Fruit fly (Drosophila melanogaster): ENCODE results near the gene Hmgcl.

Gene Hmgcl

dm6 chr2L:6967422-6968012, 7.3 kb downstream of the Hmgcl start, which contains the start of gene Sumo (continued):
- peak; percentile 31 for TF ChIP-seq Nf-YC (tag; optimal IDR thresholded peaks at IDR 0.05)
- no peak for TF ChIP-seq CG4404 (GFP tag; IDR thresholded peaks at IDR 0.05)
- TF ChIP-seq CG13296 (GFP tag; optimal IDR thresholded peaks at IDR 0.05) = no peak
- TF ChIP-seq knrl (GFP tag; IDR thresholded peaks at IDR 0.05; ENCODE audit: partially characterized antibody) = peak; percentile 99
- no peak for TF ChIP-seq onecut (GFP tag; IDR thresholded peaks at IDR 0.05)
- peak; percentile 86 for TF ChIP-seq NFAT (GFP tag; IDR thresholded peaks at IDR 0.05)
- no peak for TF ChIP-seq CG7987 (GFP tag; optimal IDR thresholded peaks at IDR 0.05)
- TF ChIP-seq maf-S (GFP tag; optimal IDR thresholded peaks at IDR 0.05) = no peak
- no peak for TF ChIP-seq C15 (GFP tag; IDR thresholded peaks at IDR 0.05)
- no peak for TF ChIP-seq hth (optimal IDR thresholded peaks at IDR 0.05)
- no peak for TF ChIP-seq Stat92E (GFP tag; optimal IDR thresholded peaks at IDR 0.05)
- TF ChIP-seq HmgD (GFP tag; optimal IDR thresholded peaks at IDR 0.05) = no peak
- TF ChIP-seq CG17385 (GFP tag; optimal IDR thresholded peaks at IDR 0.05) = no peak
- TF ChIP-seq CG10147 (GFP tag; optimal IDR thresholded peaks at IDR 0.05) = peak; percentile 42
- no peak for TF ChIP-seq CG12769 (tag; optimal IDR thresholded peaks at IDR 0.05)
- no peak for TF ChIP-seq cad (GFP tag; optimal IDR thresholded peaks at IDR 0.05)
- peak; percentile 100 for TF ChIP-seq CG42726 (GFP tag; IDR thresholded peaks at IDR 0.05; ENCODE audit: partially characterized antibody)
- TF ChIP-seq CG15514 (GFP tag; optimal IDR thresholded peaks at IDR 0.05) = peak; percentile 21
- TF ChIP-seq CG10543 (GFP tag; optimal IDR thresholded peaks at IDR 0.05) = peak; percentile 41
- TF ChIP-seq lab (GFP tag; optimal IDR thresholded peaks at IDR 0.05) = no peak
- no peak for TF ChIP-seq mam (GFP tag; optimal IDR thresholded peaks at IDR 0.05)
- no peak for TF ChIP-seq caup (GFP tag; optimal IDR thresholded peaks at IDR 0.05; ENCODE audit: severe bottlenecking)
- TF ChIP-seq CG2712 (tag; optimal IDR thresholded peaks at IDR 0.05) = peak; percentile 30
- TF ChIP-seq CG10209 (GFP tag; optimal IDR thresholded peaks at IDR 0.05) = no peak
- no peak for TF ChIP-seq her (GFP tag; optimal IDR thresholded peaks at IDR 0.05)
- peak; percentile 13 for TF ChIP-seq stwl (tag; optimal IDR thresholded peaks at IDR 0.05)
- TF ChIP-seq CG10565 (GFP tag; optimal IDR thresholded peaks at IDR 0.05) = no peak
- peak; percentile 86 for TF ChIP-seq CG31441 (GFP tag; IDR thresholded peaks at IDR 0.05)
- peak; percentile 49; the same call in 1 of the 2 replicates for TF ChIP-seq chm (GFP tag; IDR thresholded peaks at IDR 0.05)
- TF ChIP-seq CG13894 (tag; optimal IDR thresholded peaks at IDR 0.05) = peak; percentile 22
- TF ChIP-seq CG2129 (GFP tag; IDR thresholded peaks at IDR 0.05; ENCODE audit: partially characterized antibody) = peak; percentile 93
- peak; percentile 65 for TF ChIP-seq CG14710 (tag; optimal IDR thresholded peaks at IDR 0.05)
- TF ChIP-seq ERR (GFP tag; optimal IDR thresholded peaks at IDR 0.05) = no peak
- TF ChIP-seq eve (GFP tag; optimal IDR thresholded peaks at IDR 0.05) = no peak
- TF ChIP-seq CG12071 (GFP tag; optimal IDR thresholded peaks at IDR 0.05) = no peak
- TF ChIP-seq pho (GFP tag; optimal IDR thresholded peaks at IDR 0.05) = no peak
- peak; percentile 16 for TF ChIP-seq CG16815 (GFP tag; optimal IDR thresholded peaks at IDR 0.05)
- TF ChIP-seq fd3F (GFP tag; optimal IDR thresholded peaks at IDR 0.05) = no peak
- TF ChIP-seq Atf6 (GFP tag; IDR thresholded peaks at IDR 0.05) = no peak
- TF ChIP-seq eyg (GFP tag; optimal IDR thresholded peaks at IDR 0.05) = no peak
- TF ChIP-seq CG7786 (GFP tag; optimal IDR thresholded peaks at IDR 0.05) = no peak
- TF ChIP-seq CG14050 (GFP tag; IDR thresholded peaks at IDR 0.05) = no peak
- no peak for TF ChIP-seq Dip2 (GFP tag; IDR thresholded peaks at IDR 0.05)
- no peak for TF ChIP-seq pros (GFP tag; optimal IDR thresholded peaks at IDR 0.05)
- TF ChIP-seq NK7.1 (GFP tag; optimal IDR thresholded peaks at IDR 0.05) = no peak
- peak; percentile 13 for TF ChIP-seq CG7839 (tag; optimal IDR thresholded peaks at IDR 0.05)
- no peak for TF ChIP-seq D (optimal IDR thresholded peaks at IDR 0.05)
- TF ChIP-seq D (GFP tag; optimal IDR thresholded peaks at IDR 0.05) = no peak
- TF ChIP-seq CG4707 (GFP tag; optimal IDR thresholded peaks at IDR 0.05) = no peak
- TF ChIP-seq Sin3A (optimal IDR thresholded peaks at IDR 0.05) = peak; percentile 13
- TF ChIP-seq gce (GFP tag; IDR thresholded peaks at IDR 0.05) = no peak
